Fruit fly (Drosophila melanogaster): ENCODE measurements around the gene Lk.

Lk gene

dm6 chr3L:14543971-14544655 lies 16.5 kb downstream of the Lk start (continued):
- TF ChIP-seq lbe (GFP tag; optimal IDR thresholded peaks at IDR 0.05) (no peak), Gsc (GFP tag; IDR thresholded peaks at IDR 0.05) (no peak), CG1792 (GFP tag; optimal IDR thresholded peaks at IDR 0.05) (no peak), gsb (GFP tag; IDR thresholded peaks at IDR 0.05) (no peak), esg (GFP tag; conservative IDR thresholded peaks at IDR 0.05) (no peak), CG7357 (GFP tag; IDR thresholded peaks at IDR 0.05) (no peak), dati (GFP tag; IDR thresholded peaks at IDR 0.05) (no peak), CG18764 (GFP tag; optimal IDR thresholded peaks at IDR 0.05) (no peak), Elba2 (GFP tag; optimal IDR thresholded peaks at IDR 0.05) (no peak), ind (GFP tag; optimal IDR thresholded peaks at IDR 0.05) (no peak), CG5953 (GFP tag; IDR thresholded peaks at IDR 0.05) (no peak), CG10209 (GFP tag; optimal IDR thresholded peaks at IDR 0.05) (peak; percentile 35), CG14965 (GFP tag; optimal IDR thresholded peaks at IDR 0.05; ENCODE audit: borderline replicate concordance) (no peak), CG6654 (GFP tag; optimal IDR thresholded peaks at IDR 0.05) (no peak), CG8944 (GFP tag; optimal IDR thresholded peaks at IDR 0.05) (no peak), CG13894 (tag; optimal IDR thresholded peaks at IDR 0.05) (peak; percentile 97), Six4 (GFP tag; optimal IDR thresholded peaks at IDR 0.05) (no peak), Antp (GFP tag; optimal IDR thresholded peaks at IDR 0.05) (no peak), ATbp (GFP tag; optimal IDR thresholded peaks at IDR 0.05) (peak; percentile 60), CG7745 (tag; optimal IDR thresholded peaks at IDR 0.05) (no peak), jigr1 (GFP tag; IDR thresholded peaks at IDR 0.05) (no peak), vnd (GFP tag; IDR thresholded peaks at IDR 0.05; ENCODE audit: partially characterized antibody) (no peak), Nf-YB (GFP tag; optimal IDR thresholded peaks at IDR 0.05) (no peak), Nf-YA (GFP tag; IDR thresholded peaks at IDR 0.05) (no peak; the same call in 1 of the 2 replicates), CG9437 (GFP tag; optimal IDR thresholded peaks at IDR 0.05) (no peak), TFAM (GFP tag; optimal IDR thresholded peaks at IDR 0.05) (no peak), CG11504 (tag; optimal IDR thresholded peaks at IDR 0.05) (peak; percentile 25), btn (GFP tag; optimal IDR thresholded peaks at IDR 0.05) (no peak), mld (GFP tag; IDR thresholded peaks at IDR 0.05; ENCODE audit: partially characterized antibody) (no peak), Drgx (GFP tag; IDR thresholded peaks at IDR 0.05) (peak; percentile 64), HmgD (GFP tag; optimal IDR thresholded peaks at IDR 0.05) (no peak), sens (GFP tag) (peak; percentile 74), sug (tag; optimal IDR thresholded peaks at IDR 0.05) (peak; percentile 62), Ets65A (GFP tag) (no peak), Dp (GFP tag; optimal IDR thresholded peaks at IDR 0.05) (no peak), dan (GFP tag; IDR thresholded peaks at IDR 0.05) (no peak), Opbp (GFP tag; IDR thresholded peaks at IDR 0.05; ENCODE audit: partially characterized antibody) (no peak), Sox100B (GFP tag; optimal IDR thresholded peaks at IDR 0.05) (peak; percentile 18), Nf-YC (tag; optimal IDR thresholded peaks at IDR 0.05) (peak; percentile 50), Max (GFP tag; optimal IDR thresholded peaks at IDR 0.05) (no peak), stwl (tag; optimal IDR thresholded peaks at IDR 0.05) (no peak), CG3281 (GFP tag; optimal IDR thresholded peaks at IDR 0.05) (peak; percentile 27), CG4360 (GFP tag; IDR thresholded peaks at IDR 0.05) (0 out of 2 replicates have a peak, but pooled peaks have one; percentile 27), ERR (GFP tag; optimal IDR thresholded peaks at IDR 0.05) (no peak), dimm (GFP tag; IDR thresholded peaks at IDR 0.05) (no peak), CG12391 (tag; optimal IDR thresholded peaks at IDR 0.05) (no peak), fd102C (GFP tag; optimal IDR thresholded peaks at IDR 0.05) (no peak), CG12659 (GFP tag; optimal IDR thresholded peaks at IDR 0.05) (peak; percentile 4), Vsx1 (GFP tag; optimal IDR thresholded peaks at IDR 0.05) (no peak), YL-1 (GFP tag; optimal IDR thresholded peaks at IDR 0.05) (no peak)
